Fruit fly (Drosophila melanogaster): ENCODE results near the gene CG4594.

DNA sequence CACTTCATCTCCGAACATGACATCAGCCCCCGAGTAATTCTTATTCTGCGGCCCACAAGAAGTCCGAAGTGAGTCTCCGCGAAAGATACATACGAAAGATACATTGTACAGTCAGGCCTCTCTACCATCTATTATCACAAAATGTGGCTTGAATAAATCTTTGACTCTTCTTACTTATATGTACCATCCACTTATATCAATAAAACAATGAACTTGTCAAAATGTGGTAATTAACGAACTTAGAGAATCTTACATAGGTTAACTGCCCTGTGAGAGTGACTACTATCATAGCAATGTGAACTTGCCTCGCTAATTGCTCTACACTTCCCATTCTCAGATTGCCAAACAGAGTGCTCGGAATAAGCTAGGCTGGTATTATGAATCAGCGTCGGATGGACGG is 13.3 kb upstream of the CG4594 start:
- TF ChIP-seq CG8478 (optimal IDR thresholded peaks at IDR 0.05) (no peak), CTCF (optimal IDR thresholded peaks at IDR 0.05) (no peak)

All from S2 (cell line).